Fruit fly (Drosophila melanogaster): ENCODE results near the gene Eig71Eg.

- TF ChIP-seq Lpt (GFP tag; optimal IDR thresholded peaks at IDR 0.05) (no peak), fkh (GFP tag; optimal IDR thresholded peaks at IDR 0.05) (no peak), Sox102F (GFP tag; optimal IDR thresholded peaks at IDR 0.05) (no peak), CG8319 (GFP tag; optimal IDR thresholded peaks at IDR 0.05) (no peak), Sox14 (GFP tag; optimal IDR thresholded peaks at IDR 0.05) (no peak), CG8119 (GFP tag; IDR thresholded peaks at IDR 0.05) (no peak), achi (GFP tag; optimal IDR thresholded peaks at IDR 0.05) (no peak), OdsH (GFP tag; optimal IDR thresholded peaks at IDR 0.05) (no peak), Met (GFP tag; optimal IDR thresholded peaks at IDR 0.05) (no peak)
Measured at dm6 chr3L:15692388-15692787, 35.0 kb downstream of the Eig71Eg start.
